Fruit fly (Drosophila melanogaster) whole organism, larva: ENCODE measurements around the gene Sbat.

Experiments used
- noc ChIP-seq: fragments of 200-800 bp; sonication (Bioruptor generic); optimal IDR thresholded peaks from 3 replicates; lab custom pipeline; 2019; ENCODE audit warnings: missing biosample characterization, mild to moderate bottlenecking, missing genetic modification characterization, moderate library complexity

The Sbat gene

dm6 chr2L:2900392-2901028, 22.4 kb downstream of the Sbat start:
- TF ChIP-seq noc: peak; percentile 50

DNA sequence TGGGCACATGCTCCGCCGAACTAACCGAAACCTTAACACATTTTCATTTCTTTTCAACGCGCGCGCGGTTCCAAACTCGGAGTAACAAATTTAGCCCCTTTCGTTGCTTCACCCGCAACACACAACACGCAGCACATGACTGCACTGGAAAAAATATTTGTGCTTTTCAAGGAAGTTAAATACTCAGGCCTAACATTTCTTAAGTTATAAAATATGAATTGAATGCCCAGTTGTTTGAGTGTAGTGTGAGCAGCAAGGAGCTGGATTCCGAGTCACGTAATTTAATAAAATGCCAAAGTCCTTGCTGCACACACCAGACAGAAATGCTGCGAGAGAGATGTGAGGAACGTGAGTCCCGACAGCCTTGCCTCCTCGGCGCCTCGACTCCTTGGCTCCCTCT, 23.3 kb downstream of the Sbat start:
- TF ChIP-seq noc: no peak

DNA sequence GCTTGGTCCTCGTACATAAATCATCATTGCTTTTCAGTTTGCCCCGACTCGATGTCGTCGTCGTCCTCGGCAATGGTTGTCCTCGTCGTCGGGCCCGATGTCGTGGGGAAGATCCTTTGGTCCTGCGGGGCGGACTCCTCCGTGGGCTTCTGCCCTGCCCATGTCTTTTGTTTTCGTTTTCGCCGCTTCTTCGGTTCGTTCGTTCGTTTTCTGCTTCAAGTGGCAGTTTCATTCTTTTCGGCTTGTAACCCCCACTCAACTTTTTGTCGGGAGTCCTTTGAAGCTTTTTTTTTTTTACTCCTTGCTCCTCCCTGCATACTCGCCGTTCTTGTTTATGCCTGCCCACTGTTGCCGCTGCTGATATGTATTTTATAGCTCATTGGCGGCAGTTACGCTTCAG, 25.5 kb downstream of the Sbat start:
- TF ChIP-seq noc: no peak

DNA sequence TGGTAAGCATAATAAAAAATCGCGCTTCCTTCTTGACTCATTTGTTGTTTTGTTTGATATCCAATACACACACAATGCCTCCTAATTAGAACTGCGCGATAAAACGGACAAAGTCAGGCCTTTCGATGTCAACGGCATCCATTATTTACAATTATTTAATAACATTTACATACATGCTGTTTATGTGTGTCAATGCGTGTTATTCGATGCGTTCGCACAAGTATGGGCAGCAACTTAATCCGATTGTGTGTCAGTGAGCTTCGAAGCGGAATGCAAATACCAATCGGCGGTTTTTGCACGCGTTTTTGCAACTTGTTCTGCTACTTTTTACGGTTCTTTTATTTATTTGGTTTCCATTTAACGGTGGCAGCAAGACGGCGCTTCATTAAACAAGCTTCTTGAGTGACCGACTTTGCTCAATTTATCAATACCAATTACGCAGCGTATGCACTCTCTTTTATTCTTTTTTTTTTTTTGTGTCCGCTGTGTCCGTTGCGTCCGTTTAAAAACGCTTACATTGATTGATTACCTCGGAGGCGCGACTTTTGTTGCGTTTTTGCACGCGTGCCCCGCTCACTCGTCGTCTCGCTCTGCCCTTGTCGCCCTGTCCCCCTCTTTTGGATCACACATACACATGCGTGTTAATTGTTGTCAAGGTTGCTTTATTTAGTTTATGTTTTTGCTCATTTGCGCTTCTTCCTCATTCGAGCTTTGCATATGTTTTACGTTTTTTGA, 26.3 kb downstream of the Sbat start:
- TF ChIP-seq noc: no peak

DNA sequence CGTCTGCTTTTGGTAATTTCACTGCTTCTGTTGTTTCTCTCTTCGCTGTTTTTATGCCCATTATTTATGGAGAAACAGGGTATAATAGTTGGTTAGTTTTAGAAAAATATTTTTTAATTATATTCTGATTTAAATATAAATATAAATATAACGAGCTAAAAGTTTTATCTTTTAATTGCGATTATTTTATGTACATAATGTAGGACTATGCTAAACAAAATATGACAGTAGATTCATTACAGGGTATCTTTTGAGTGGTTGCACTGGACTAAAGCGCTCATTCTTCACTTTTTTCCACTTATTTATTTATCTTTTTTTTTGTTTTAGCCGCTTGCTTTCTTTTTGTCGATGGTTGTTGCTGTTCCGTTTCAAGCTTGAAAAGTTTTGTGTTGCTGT, 26.9 kb downstream of the Sbat start:
- peak; percentile 87 for TF ChIP-seq noc

dm6 chr2L:2906122-2906521, 28.0 kb downstream of the Sbat start:
- TF ChIP-seq noc: no peak

DNA sequence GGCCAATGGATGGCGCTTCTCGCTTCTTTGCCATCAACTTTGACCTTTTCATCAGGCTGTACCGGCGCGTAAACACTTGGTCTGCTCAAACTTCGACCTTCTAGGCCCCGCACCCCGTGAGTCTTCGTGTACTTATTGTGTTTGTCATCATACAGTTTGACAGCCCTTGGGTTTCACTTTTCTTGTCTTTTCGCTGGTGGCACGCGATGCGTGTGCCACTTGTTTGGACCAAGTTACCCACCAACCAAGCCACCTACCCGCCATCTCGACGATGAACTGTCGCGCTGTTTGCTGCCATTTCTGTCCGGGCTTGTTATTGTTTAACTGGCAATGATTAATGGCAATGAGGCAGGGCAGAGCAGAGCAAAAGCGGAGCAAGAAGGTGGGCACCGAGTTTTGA, 29.6 kb downstream of the Sbat start:
- no peak for TF ChIP-seq noc

DNA sequence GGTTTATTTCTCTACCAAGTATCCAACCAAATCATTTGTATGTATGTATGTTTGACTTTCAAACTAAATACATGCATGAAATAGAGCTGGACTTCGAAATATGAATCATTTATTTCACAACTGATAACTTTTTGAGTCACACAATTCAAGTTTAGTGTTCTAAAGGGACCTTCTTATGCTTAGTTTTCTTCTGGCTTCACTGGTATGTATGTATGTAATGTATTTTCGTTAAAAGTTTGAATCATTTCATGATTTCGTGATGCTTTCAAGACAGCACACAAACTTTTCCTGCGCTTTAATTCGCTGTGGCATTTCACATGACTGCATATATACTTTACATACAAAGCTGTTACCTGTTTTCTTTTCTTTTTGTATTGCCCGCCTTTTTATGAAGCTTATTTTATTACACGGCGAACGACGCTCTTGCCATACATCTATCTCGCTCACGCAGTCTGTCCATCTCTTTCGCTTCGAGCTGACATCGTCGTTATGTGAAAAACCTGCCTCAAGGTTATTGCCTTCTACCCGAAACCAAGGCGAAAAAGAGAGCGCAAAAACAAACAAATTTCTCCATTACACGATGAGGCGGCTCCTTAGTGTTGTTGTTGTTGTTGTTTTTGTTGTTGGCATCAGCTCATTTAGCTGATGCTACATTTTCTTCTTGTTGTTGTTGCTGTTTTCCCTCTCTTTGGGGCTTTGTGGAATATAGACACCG, 30.5 kb downstream of the Sbat start:
- TF ChIP-seq noc: no peak

DNA sequence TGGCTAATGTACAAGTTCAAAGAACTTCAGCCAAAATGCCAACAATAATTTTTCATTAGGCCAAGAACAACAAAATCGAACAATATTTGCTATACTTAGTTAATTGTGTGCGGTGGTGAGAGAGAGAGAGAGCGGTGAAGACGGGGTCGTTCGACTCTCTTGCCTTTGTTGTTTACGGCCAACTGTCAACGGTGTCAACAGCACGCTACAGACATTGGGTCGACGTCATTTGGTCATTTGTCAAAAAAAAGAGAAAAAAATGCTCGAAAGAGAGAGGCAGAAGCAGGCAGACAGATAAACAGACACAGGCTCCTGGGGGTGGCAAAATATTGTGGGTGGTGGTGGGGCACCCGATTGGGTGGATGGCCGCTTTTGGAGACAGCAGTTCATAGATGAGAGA, 31.4 kb downstream of the Sbat start:
- no peak for TF ChIP-seq noc

dm6 chr2L:2910957-2911356, 32.8 kb downstream of the Sbat start:
- no peak for TF ChIP-seq noc

DNA sequence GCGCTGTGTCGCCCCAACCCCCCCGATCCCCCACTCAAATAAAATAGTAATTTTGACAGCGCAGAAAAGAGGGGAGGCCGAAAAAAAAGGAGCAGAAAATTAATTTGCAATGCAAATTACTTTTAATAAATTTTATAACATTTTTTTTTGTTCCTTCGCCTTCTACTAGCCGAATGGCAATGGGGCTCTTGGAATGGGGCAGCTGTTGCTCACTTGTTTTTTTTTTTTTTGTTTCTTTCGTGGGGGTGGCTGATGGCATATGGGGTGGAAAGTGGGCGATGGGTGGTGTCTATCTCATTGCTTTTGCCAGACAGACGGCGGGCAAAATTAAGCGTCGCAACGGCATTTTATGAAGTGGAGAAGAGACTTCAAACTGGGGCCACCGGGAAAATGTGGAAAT, 42.5 kb downstream of the Sbat start:
- TF ChIP-seq noc: no peak

DNA sequence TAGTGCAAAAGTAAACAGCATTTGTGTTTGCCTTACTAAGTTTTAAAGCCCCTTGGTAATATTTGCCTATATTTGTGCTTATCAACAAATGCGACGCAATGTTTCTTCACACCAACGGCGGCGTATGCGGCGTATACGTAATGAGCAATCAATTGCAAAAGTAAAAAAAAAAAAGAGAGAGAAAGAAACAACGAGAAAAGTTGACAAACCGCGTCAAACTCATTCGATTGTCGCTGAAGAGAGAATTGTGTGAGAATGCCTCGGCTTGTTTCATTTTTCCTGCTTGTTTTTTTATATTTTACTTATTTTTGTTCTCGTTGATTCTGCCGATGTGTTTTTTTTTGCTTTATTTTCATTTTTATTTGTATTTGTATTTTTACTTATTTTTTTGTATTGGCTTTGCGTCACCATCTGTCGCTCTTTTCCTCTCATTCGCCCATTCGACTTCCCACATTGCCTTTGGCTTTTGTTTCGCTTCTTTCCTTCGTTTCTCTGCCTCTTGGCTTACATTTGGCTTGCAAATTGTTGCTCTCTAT, 46.2 kb downstream of the Sbat start:
- TF ChIP-seq noc: no peak
